Fruit fly (Drosophila melanogaster) Kc167 (cell line): Measurements from ENCODE around the gene Traf-like.

ENCODE experiments used
- Myc ChIP-seq: fragments of >200 bp; optimal IDR thresholded peaks from 2 replicates; lab custom pipeline; 2017; ENCODE audit warnings: missing external identifiers
- Sin3A ChIP-seq: fragments of >200 bp; optimal IDR thresholded peaks from 2 replicates; lab custom pipeline; 2018; ENCODE audit warnings: missing external identifiers
- h ChIP-seq: fragments of >200 bp; optimal IDR thresholded peaks from 3 replicates; lab custom pipeline; 2018; ENCODE audit warnings: missing external identifiers
- insv ChIP-seq: fragments of >200 bp; optimal IDR thresholded peaks from 3 replicates; lab custom pipeline; 2018; ENCODE audit warnings: missing external identifiers
- psq ChIP-seq: fragments of >200 bp; optimal IDR thresholded peaks from 2 replicates; lab custom pipeline; 2017; ENCODE audit warnings: missing external identifiers
- ttk ChIP-seq: sonication (Bioruptor generic); optimal IDR thresholded peaks from 2 replicates; lab custom pipeline; 2017; ENCODE audit warnings: missing external identifiers

Traf-like gene

dm6 chrX:16403811-16404420, 10.9 kb upstream of the Traf-like start:
- TF ChIP-seq insv (lab: Kevin White, UChicago) (no peak), Myc (no peak)

dm6 chrX:16404803-16405202, 10.0 kb upstream of the Traf-like start, which contains the start of gene CG9981:
Gene CG9981 (minus strand): TSS chrX:16405122.
- no peak for TF ChIP-seq ttk (lab: Kevin White, UChicago)
- no peak for TF ChIP-seq Myc
- no peak for TF ChIP-seq h
- TF ChIP-seq psq (lab: Kevin White, UChicago): no peak
- TF ChIP-seq Sin3A (lab: Kevin White, UChicago): no peak
- TF ChIP-seq insv (lab: Kevin White, UChicago): no peak

DNA sequence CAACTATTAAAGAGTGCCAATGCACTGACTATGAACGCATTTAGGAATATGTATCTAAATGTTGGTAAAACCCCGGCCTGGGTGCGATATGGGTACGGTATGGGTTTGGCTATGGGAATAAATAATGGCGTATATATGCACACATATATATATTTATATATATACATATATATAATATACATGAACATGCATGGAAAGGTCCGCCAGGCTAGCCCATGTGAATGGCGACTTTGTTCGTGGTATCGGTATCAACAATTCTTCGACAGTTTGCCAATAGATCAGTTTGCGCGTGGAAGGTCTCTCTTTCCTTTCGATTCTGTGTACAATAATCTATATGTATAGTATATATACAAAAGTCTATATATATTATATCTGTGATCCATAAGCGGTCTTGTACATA, 9.6 kb upstream of the Traf-like start, which contains the start of gene CG4301:
Gene CG4301, plus strand, starts transcription at position 301 of the 400 bp plus-strand sequence.
- no peak for TF ChIP-seq insv (lab: Kevin White, UChicago)
- no peak for TF ChIP-seq Myc
- no peak for TF ChIP-seq Sin3A (lab: Kevin White, UChicago)
- TF ChIP-seq h: no peak
- no peak for TF ChIP-seq ttk (lab: Kevin White, UChicago)
- no peak for TF ChIP-seq psq (lab: Kevin White, UChicago)

- TF ChIP-seq ttk (lab: Kevin White, UChicago) (no peak), psq (lab: Kevin White, UChicago) (no peak), insv (lab: Kevin White, UChicago) (no peak), Sin3A (lab: Kevin White, UChicago) (no peak), Myc (no peak), h (no peak)
Measured at dm6 chrX:16406083-16406482, 8.8 kb upstream of the Traf-like start.

DNA sequence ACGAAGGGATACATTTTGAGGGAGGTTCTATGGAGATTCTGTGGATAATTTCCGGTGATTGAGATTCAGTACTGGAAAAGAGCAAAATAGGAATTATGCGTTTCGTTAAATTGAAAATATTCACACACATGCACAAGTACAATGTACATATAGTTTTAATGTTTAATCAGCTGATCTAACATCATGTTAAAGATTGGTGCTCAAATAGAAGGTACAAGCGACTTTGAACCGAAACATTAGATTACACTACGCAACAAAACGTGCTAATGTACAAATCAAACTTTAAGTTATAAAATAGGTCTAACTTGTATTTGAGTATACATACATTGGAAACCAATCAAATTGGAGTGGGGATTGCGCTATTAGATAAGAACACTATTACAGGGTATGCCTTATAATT, 5.2 kb downstream of the Traf-like start:
- TF ChIP-seq Sin3A (lab: Kevin White, UChicago) (no peak), Myc (no peak), h (no peak), psq (lab: Kevin White, UChicago) (no peak), insv (lab: Kevin White, UChicago) (no peak), ttk (lab: Kevin White, UChicago) (no peak)

- no peak for TF ChIP-seq ttk (lab: Kevin White, UChicago)
- TF ChIP-seq h: no peak
- no peak for TF ChIP-seq insv (lab: Kevin White, UChicago)
- no peak for TF ChIP-seq Sin3A (lab: Kevin White, UChicago)
- no peak for TF ChIP-seq Myc
- no peak for TF ChIP-seq psq (lab: Kevin White, UChicago)
Measured at dm6 chrX:16420878-16421277, 6.0 kb downstream of the Traf-like start.

- no peak for TF ChIP-seq insv (lab: Kevin White, UChicago)
- no peak for TF ChIP-seq h
Measured at dm6 chrX:16421899-16422412, 7.1 kb downstream of the Traf-like start, which contains the start of gene AnxB11. Gene AnxB11 (minus strand): TSS chrX:16422265.

- TF ChIP-seq Sin3A (lab: Kevin White, UChicago) (no peak), psq (lab: Kevin White, UChicago) (no peak), Myc (no peak), ttk (lab: Kevin White, UChicago) (no peak), insv (lab: Kevin White, UChicago) (no peak), h (no peak)
Measured at dm6 chrX:16422466-16423124, 7.7 kb downstream of the Traf-like start, which contains the start of gene hang. Gene hang (plus strand): TSS chrX:16422831.

DNA sequence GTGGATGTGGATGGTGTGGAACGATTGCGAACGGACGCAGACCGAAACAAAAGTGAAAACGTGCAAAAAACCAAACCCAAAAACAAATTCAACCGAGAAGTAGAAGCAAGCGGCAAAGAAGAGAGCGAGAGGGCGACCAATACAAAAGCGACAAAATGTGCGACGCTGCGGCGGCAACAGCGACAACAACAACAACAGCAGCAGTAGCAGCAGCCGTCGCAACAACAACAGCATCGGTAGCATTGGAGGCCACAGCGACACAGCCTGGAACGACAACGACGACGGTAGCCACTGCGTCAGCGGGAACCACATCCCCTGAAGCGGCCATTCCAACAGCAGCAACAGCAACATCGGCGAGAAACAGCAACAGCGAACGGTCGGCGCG, 8.3 kb downstream of the Traf-like start:
- TF ChIP-seq psq (lab: Kevin White, UChicago) (no peak), ttk (lab: Kevin White, UChicago) (no peak), Sin3A (lab: Kevin White, UChicago) (no peak), h (no peak), insv (lab: Kevin White, UChicago) (no peak), Myc (no peak)

dm6 chrX:16424296-16424695, 9.4 kb downstream of the Traf-like start:
- TF ChIP-seq Myc: no peak
- TF ChIP-seq Sin3A (lab: Kevin White, UChicago): no peak
- no peak for TF ChIP-seq psq (lab: Kevin White, UChicago)
- TF ChIP-seq h: no peak
- TF ChIP-seq insv (lab: Kevin White, UChicago): no peak

dm6 chrX:16425145-16425544, 10.3 kb downstream of the Traf-like start:
- no peak for TF ChIP-seq psq (lab: Kevin White, UChicago)
- TF ChIP-seq h: no peak
- peak; percentile 52 for TF ChIP-seq ttk (lab: Kevin White, UChicago)

- TF ChIP-seq Sin3A (lab: Kevin White, UChicago): no peak
- TF ChIP-seq h: no peak
- no peak for TF ChIP-seq ttk (lab: Kevin White, UChicago)
- TF ChIP-seq Myc: no peak
- TF ChIP-seq insv (lab: Kevin White, UChicago): no peak
- no peak for TF ChIP-seq psq (lab: Kevin White, UChicago)
Measured at dm6 chrX:16426478-16427052, 11.7 kb downstream of the Traf-like start.
